Fruit fly (Drosophila melanogaster) whole organism, embryonic: ENCODE measurements around the gene CG13309.

ENCODE experiments used
- Asciz ChIP-seq: fragments of 200-800 bp; sonication (Bioruptor generic); optimal IDR thresholded peaks from 2 replicates; lab custom pipeline; 2017; ENCODE audit warnings: missing biosample characterization, mild to moderate bottlenecking, missing genetic modification characterization, missing genetic modification reagents
- BtbVII ChIP-seq: fragments of 200-800 bp; sonication (Bioruptor generic); optimal IDR thresholded peaks from 3 replicates; lab custom pipeline; 2017; ENCODE audit warnings: missing biosample characterization, mild to moderate bottlenecking, missing genetic modification characterization
- CG1024 ChIP-seq: fragments of 200-800 bp; sonication (Bioruptor generic); IDR thresholded peaks from 2 replicates; pipeline ENCODE4 v1.3.6; 2022; ENCODE audit warnings: missing biosample characterization, missing genetic modification characterization
- CG10366 ChIP-seq: fragments of 200-800 bp; sonication (Bioruptor generic); IDR thresholded peaks from 2 replicates; pipeline ENCODE4 v1.3.6; 2022; ENCODE audit warnings: missing biosample characterization, missing genetic modification characterization
- CG10979 ChIP-seq: fragments of 200-800 bp; sonication (Bioruptor generic); optimal IDR thresholded peaks from 2 replicates; lab custom pipeline; 2018; ENCODE audit warnings: missing biosample characterization, mild to moderate bottlenecking, missing genetic modification characterization, moderate library complexity
- CG11247 ChIP-seq: fragments of 200-800 bp; sonication (Bioruptor generic); IDR thresholded peaks from 2 replicates; pipeline ENCODE4 v1.3.6; 2022; ENCODE audit warnings: missing biosample characterization, missing genetic modification characterization
- CG15601 ChIP-seq: fragments of 200-800 bp; sonication (Bioruptor generic); optimal IDR thresholded peaks from 3 replicates; lab custom pipeline; 2019; ENCODE audit warnings: missing biosample characterization, mild to moderate bottlenecking, missing genetic modification characterization, moderate library complexity
- CG2712 ChIP-seq: fragments of 200-800 bp; optimal IDR thresholded peaks from 3 replicates; lab custom pipeline; 2019; ENCODE audit warnings: missing biosample characterization, mild to moderate bottlenecking, missing genetic modification characterization, moderate library complexity
- CG31224 ChIP-seq: fragments of 200-800 bp; sonication (Bioruptor generic); IDR thresholded peaks from 2 replicates; pipeline ENCODE4 v1.3.6; 2022; ENCODE audit warnings: missing biosample characterization, missing genetic modification characterization
- CG3163 ChIP-seq: fragments of 200-800 bp; sonication (Bioruptor generic); optimal IDR thresholded peaks from 3 replicates; lab custom pipeline; 2016; ENCODE audit warnings: missing biosample characterization, missing genetic modification characterization
- CG32767 ChIP-seq: fragments of 200-800 bp; sonication (Bioruptor generic); IDR thresholded peaks from 2 replicates; pipeline ENCODE4 v1.3.6; 2022; ENCODE audit warnings: missing biosample characterization, missing genetic modification characterization
- CG32772 ChIP-seq: fragments of 200-800 bp; sonication (Bioruptor generic); IDR thresholded peaks from 2 replicates; pipeline ENCODE4 v1.3.6; 2022; ENCODE audit warnings: missing biosample characterization, missing genetic modification characterization
- CG3407 ChIP-seq: fragments of 200-800 bp; sonication (Bioruptor generic); optimal IDR thresholded peaks from 2 replicates; lab custom pipeline; 2018; ENCODE audit warnings: missing biosample characterization, mild to moderate bottlenecking, missing genetic modification characterization
- CG34224 ChIP-seq: fragments of 200-800 bp; sonication (Bioruptor generic); IDR thresholded peaks from 3 replicates; pipeline ENCODE4 v1.3.6; 2022; ENCODE audit warnings: missing biosample characterization, missing genetic modification characterization; ENCODE audit not compliant: partially characterized antibody
- CG3726 ChIP-seq: fragments of 200-800 bp; sonication (Bioruptor generic); IDR thresholded peaks from 3 replicates; pipeline ENCODE4, ENCODE4 v1.3.6; 2022; ENCODE audit warnings: missing biosample characterization, missing genetic modification characterization
- CG42726 ChIP-seq: fragments of 200-800 bp; sonication (Bioruptor generic); IDR thresholded peaks from 2 replicates; pipeline ENCODE4 v1.3.6; 2022; ENCODE audit warnings: missing biosample characterization, missing genetic modification characterization; ENCODE audit not compliant: partially characterized antibody
- CG4854 ChIP-seq: fragments of 200-800 bp; sonication (Bioruptor generic); optimal IDR thresholded peaks from 2 replicates; lab custom pipeline; 2016; ENCODE audit warnings: missing biosample characterization, missing genetic modification characterization, inconsistent platforms
- CG6175 ChIP-seq: fragments of 200-800 bp; sonication (Bioruptor generic); IDR thresholded peaks from 3 replicates; pipeline ENCODE4 v1.3.6; 2022; ENCODE audit warnings: missing biosample characterization, missing genetic modification characterization
- CG7556 ChIP-seq: fragments of 200-800 bp; sonication (Bioruptor generic); optimal IDR thresholded peaks from 2 replicates; lab custom pipeline; 2017; ENCODE audit warnings: missing biosample characterization, mild to moderate bottlenecking, missing genetic modification characterization
- Camta ChIP-seq: fragments of 200-800 bp; sonication (Bioruptor generic); optimal IDR thresholded peaks from 2 replicates; lab custom pipeline; 2016; ENCODE audit warnings: missing biosample characterization, missing genetic modification characterization
- Chrac-16 ChIP-seq: fragments of 200-800 bp; sonication (Bioruptor generic); optimal IDR thresholded peaks from 3 replicates; lab custom pipeline; 2016; ENCODE audit warnings: missing biosample characterization, missing genetic modification characterization
- D19A ChIP-seq: fragments of 200-800 bp; optimal IDR thresholded peaks from 3 replicates; lab custom pipeline; 2019; ENCODE audit warnings: missing biosample characterization, mild to moderate bottlenecking, missing genetic modification characterization, moderate library complexity
- Dad ChIP-seq: fragments of 200-800 bp; sonication (Bioruptor generic); optimal IDR thresholded peaks from 3 replicates; lab custom pipeline; 2016; ENCODE audit warnings: missing biosample characterization, missing genetic modification characterization
- Deaf1 ChIP-seq: fragments of 200-800 bp; optimal IDR thresholded peaks from 3 replicates; lab custom pipeline; 2019; ENCODE audit warnings: missing biosample characterization, mild to moderate bottlenecking, missing genetic modification characterization, moderate library complexity
- Dp ChIP-seq: fragments of 200-800 bp; sonication (Bioruptor generic); optimal IDR thresholded peaks from 2 replicates; lab custom pipeline; 2018; ENCODE audit warnings: missing biosample characterization, mild to moderate bottlenecking, missing genetic modification characterization, moderate library complexity
- E2f2 ChIP-seq: fragments of 200-800 bp; sonication (Bioruptor generic); IDR thresholded peaks from 2 replicates; pipeline ENCODE4 v1.3.6; 2022; ENCODE audit warnings: missing biosample characterization, missing genetic modification characterization
- Fer3 ChIP-seq: fragments of 200-800 bp; sonication (Bioruptor generic); optimal IDR thresholded peaks from 2 replicates; lab custom pipeline; 2018; ENCODE audit warnings: missing biosample characterization, mild to moderate bottlenecking, missing genetic modification characterization, moderate library complexity
- HLH54F ChIP-seq: fragments of 200-800 bp; sonication (Bioruptor generic); optimal IDR thresholded peaks from 3 replicates; lab custom pipeline; 2016; ENCODE audit warnings: missing biosample characterization, missing genetic modification characterization
- Hmx ChIP-seq: fragments of 200-800 bp; sonication (Bioruptor generic); optimal IDR thresholded peaks from 2 replicates; lab custom pipeline; 2016; ENCODE audit warnings: missing biosample characterization, missing genetic modification characterization
- MBD-R2 ChIP-seq: fragments of 200-800 bp; sonication (Bioruptor generic); IDR thresholded peaks from 2 replicates; pipeline ENCODE4 v1.3.6; 2022; ENCODE audit warnings: missing biosample characterization, missing genetic modification characterization
- Max ChIP-seq: fragments of 200-800 bp; sonication (Bioruptor generic); optimal IDR thresholded peaks from 2 replicates; lab custom pipeline; 2016; ENCODE audit warnings: missing biosample characterization, mild to moderate bottlenecking, missing genetic modification characterization
- Mrtf ChIP-seq: fragments of 200-800 bp; sonication (Bioruptor generic); IDR thresholded peaks from 3 replicates; pipeline ENCODE4 v1.3.6; 2022; ENCODE audit warnings: missing biosample characterization, missing genetic modification characterization
- Myb ChIP-seq: fragments of 200-800 bp; sonication (Bioruptor generic); optimal IDR thresholded peaks from 2 replicates; lab custom pipeline; 2016; ENCODE audit warnings: missing biosample characterization, missing genetic modification characterization
- NK7.1 ChIP-seq: fragments of 200-800 bp; sonication (Bioruptor generic); optimal IDR thresholded peaks from 3 replicates; lab custom pipeline; 2016; ENCODE audit warnings: missing biosample characterization, missing genetic modification characterization
- Rfx ChIP-seq: fragments of 200-800 bp; sonication (Bioruptor generic); IDR thresholded peaks from 2 replicates; pipeline ENCODE4 v1.3.6; 2022; ENCODE audit warnings: missing biosample characterization, missing genetic modification characterization
- YL-1 ChIP-seq: fragments of 200-800 bp; sonication (Bioruptor generic); optimal IDR thresholded peaks from 3 replicates; lab custom pipeline; 2017; ENCODE audit warnings: missing biosample characterization, mild to moderate bottlenecking, missing genetic modification characterization
- cg ChIP-seq: fragments of 200-800 bp; sonication (Bioruptor generic); optimal IDR thresholded peaks from 3 replicates; lab custom pipeline; 2019; ENCODE audit warnings: missing biosample characterization, mild to moderate bottlenecking, missing genetic modification characterization, moderate library complexity
- da ChIP-seq: fragments of 200-800 bp; sonication (Bioruptor generic); optimal IDR thresholded peaks from 2 replicates; lab custom pipeline; 2016; ENCODE audit warnings: missing biosample characterization, missing genetic modification characterization
- disco-r ChIP-seq: fragments of 200-800 bp; sonication (Bioruptor generic); optimal IDR thresholded peaks from 2 replicates; lab custom pipeline; 2016; ENCODE audit warnings: missing biosample characterization, missing genetic modification characterization
- exex ChIP-seq: fragments of 200-800 bp; sonication (Bioruptor generic); optimal IDR thresholded peaks from 4 replicates; lab custom pipeline; 2018; ENCODE audit warnings: missing biosample characterization, mild to moderate bottlenecking, missing genetic modification characterization, moderate library complexity
- eyg ChIP-seq: fragments of 200-800 bp; sonication (Bioruptor generic); optimal IDR thresholded peaks from 3 replicates; lab custom pipeline; 2016; ENCODE audit warnings: missing biosample characterization, missing genetic modification characterization
- grau ChIP-seq: fragments of 200-800 bp; optimal IDR thresholded peaks from 3 replicates; lab custom pipeline; 2019; ENCODE audit warnings: missing biosample characterization, mild to moderate bottlenecking, missing genetic modification characterization, moderate library complexity
- hkb ChIP-seq, 2 experiments: fragments of 200-800 bp in 1 of 2; fragments of >200 bp in 1 of 2; sonication (Bioruptor generic) in 1 of 2; IDR thresholded peaks in 1 of 2; optimal IDR thresholded peaks in 1 of 2; 2 replicates each; pipeline versions ENCODE4 v1.3.6 to Lab custom; 2017 to 2022; ENCODE audit warnings: missing biosample characterization in 1 of 2, missing genetic modification characterization in 1 of 2
- kah ChIP-seq: fragments of 200-800 bp; sonication (Bioruptor generic); optimal IDR thresholded peaks from 2 replicates; lab custom pipeline; 2018; ENCODE audit warnings: missing biosample characterization, mild to moderate bottlenecking, missing genetic modification characterization
- lab ChIP-seq: fragments of 200-800 bp; sonication (Bioruptor generic); optimal IDR thresholded peaks from 3 replicates; lab custom pipeline; 2017; ENCODE audit warnings: missing biosample characterization, missing genetic modification characterization, mild to moderate bottlenecking, moderate library complexity, missing genetic modification reagents
- nmo ChIP-seq: fragments of 200-800 bp; sonication (Bioruptor generic); optimal IDR thresholded peaks from 2 replicates; lab custom pipeline; 2018; ENCODE audit warnings: missing biosample characterization, mild to moderate bottlenecking, missing genetic modification characterization, moderate library complexity
- pb ChIP-seq: fragments of 200-800 bp; sonication (Bioruptor generic); optimal IDR thresholded peaks from 3 replicates; lab custom pipeline; 2016; ENCODE audit warnings: missing biosample characterization, missing genetic modification characterization
- phol ChIP-seq: fragments of 200-800 bp; sonication (Bioruptor generic); optimal IDR thresholded peaks from 3 replicates; lab custom pipeline; 2018; ENCODE audit warnings: missing biosample characterization, mild to moderate bottlenecking, missing genetic modification characterization, moderate library complexity
- sim ChIP-seq: fragments of 200-800 bp; sonication (Bioruptor generic); IDR thresholded peaks from 2 replicates; pipeline ENCODE4 v1.3.6; 2022; ENCODE audit warnings: missing biosample characterization, missing genetic modification characterization
- vvl ChIP-seq: fragments of 200-800 bp; sonication (Bioruptor generic); IDR thresholded peaks from 2 replicates; pipeline ENCODE4 v1.3.6; 2022; ENCODE audit warnings: missing biosample characterization, missing genetic modification characterization
- wdn ChIP-seq: fragments of 200-800 bp; sonication (Bioruptor generic); IDR thresholded peaks from 2 replicates; pipeline ENCODE4 v1.3.6; 2022; ENCODE audit warnings: missing biosample characterization, missing genetic modification characterization

Gene CG13309

DNA sequence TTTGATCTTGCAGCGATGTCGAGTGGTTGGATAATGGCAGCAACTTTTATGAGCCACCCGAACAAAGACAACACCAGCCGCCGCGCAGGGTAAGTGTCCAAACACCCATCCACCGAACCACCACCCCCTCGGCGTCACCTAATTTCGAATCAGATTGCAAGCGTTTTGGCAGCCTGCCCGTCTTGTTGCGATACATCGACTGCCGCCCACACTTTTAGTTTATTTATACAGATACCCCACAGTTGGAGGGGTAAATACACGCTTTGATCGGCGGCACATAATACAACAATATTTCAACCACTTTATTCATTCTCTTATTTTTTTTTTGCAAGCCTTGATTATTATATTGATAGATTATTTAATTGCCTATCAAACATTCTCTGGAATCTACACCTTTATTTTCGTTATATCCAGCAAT, 47.1 kb upstream of the CG13309 start (continued):
- TF ChIP-seq disco-r (GFP tag; lab: Kevin White, UChicago) (no peak), CG3726 (GFP tag; lab: Robert Waterston, UW) (0 out of 3 replicates have a peak, but pooled peaks have one; percentile 62), CG2712 (tag; lab: Kevin White, UChicago) (no peak), BtbVII (GFP tag; lab: Kevin White, UChicago) (no peak), Dp (GFP tag; lab: Kevin White, UChicago) (no peak), eyg (GFP tag; lab: Kevin White, UChicago) (no peak), vvl (peak; percentile 75), Hmx (no peak), CG7556 (GFP tag; lab: Kevin White, UChicago) (peak; percentile 26), CG3163 (no peak), CG1024 (GFP tag; lab: Robert Waterston, UW) (no peak), sim (GFP tag; lab: Robert Waterston, UW) (no peak), lab (peak; percentile 26), CG31224 (GFP tag; lab: Robert Waterston, UW) (no peak), E2f2 (peak; percentile 38; the same call in 1 of the 2 replicates), CG6175 (peak; percentile 56; the same call in 1 of the 3 replicates), CG32772 (peak; percentile 54), CG4854 (no peak), Mrtf (GFP tag; lab: Robert Waterston, UW) (peak; percentile 72; the same call in 2 of the 3 replicates), Deaf1 (no peak), Max (GFP tag; lab: Kevin White, UChicago) (no peak), CG3407 (GFP tag; lab: Kevin White, UChicago) (no peak), D19A (tag; lab: Kevin White, UChicago) (peak; percentile 3), exex (tag; lab: Kevin White, UChicago) (no peak), Chrac-16 (GFP tag; lab: Kevin White, UChicago) (peak; percentile 14), CG42726 (GFP tag; lab: Robert Waterston, UW) (no peak), CG32767 (GFP tag; lab: Robert Waterston, UW) (0 out of 2 replicates have a peak, but pooled peaks have one; percentile 20), hkb (optimal IDR thresholded peaks at IDR 0.05; lab: Kevin White, UChicago) (no peak), hkb (GFP tag; IDR thresholded peaks at IDR 0.05; lab: Robert Waterston, UW) (0 out of 2 replicates have a peak, but pooled peaks have one; percentile 28), nmo (peak; percentile 48), Camta (no peak), NK7.1 (GFP tag; lab: Kevin White, UChicago) (no peak), cg (GFP tag; lab: Kevin White, UChicago) (no peak), kah (GFP tag; lab: Kevin White, UChicago) (no peak), CG15601 (tag; lab: Kevin White, UChicago) (no peak), Myb (GFP tag; lab: Kevin White, UChicago) (no peak), wdn (GFP tag; lab: Robert Waterston, UW) (no peak), Fer3 (tag; lab: Kevin White, UChicago) (peak; percentile 34), grau (tag; lab: Kevin White, UChicago) (peak; percentile 23), da (GFP tag; lab: Kevin White, UChicago) (no peak), CG11247 (peak; percentile 49), CG10979 (tag; lab: Kevin White, UChicago) (no peak), Asciz (GFP tag; lab: Kevin White, UChicago) (no peak), Dad (GFP tag; lab: Kevin White, UChicago) (no peak), CG10366 (GFP tag; lab: Robert Waterston, UW) (peak; percentile 59), YL-1 (no peak), phol (tag; lab: Kevin White, UChicago) (peak; percentile 4), CG34224 (GFP tag; lab: Robert Waterston, UW) (peak; percentile 65), HLH54F (GFP tag; lab: Kevin White, UChicago) (peak; percentile 4), MBD-R2 (GFP tag; lab: Robert Waterston, UW) (peak; percentile 20; the same call in 1 of the 2 replicates), pb (GFP tag; lab: Kevin White, UChicago) (no peak), Rfx (GFP tag; lab: Robert Waterston, UW) (peak; percentile 57)
